Worm (Caenorhabditis elegans): ENCODE data around the gene nuo-4.

The nuo-4 gene

ce11 chrIII:7114952-7115488, 43.6 kb downstream of the nuo-4 start, which contains the start of gene nhr-10:
nhr-10 (minus strand) TSS chrIII:7115438.
- TF ChIP-seq F33H1.4 (GFP tag; IDR thresholded peaks at IDR 0.05) (no peak), bed-1 (GFP tag; IDR thresholded peaks at IDR 0.05) (no peak), attf-5 (GFP tag; optimal IDR thresholded peaks at IDR 0.05) (no peak), nfya-2 (GFP tag; IDR thresholded peaks at IDR 0.05) (no peak), Y67H2A.10 (GFP tag; conservative IDR thresholded peaks at IDR 0.05) (no peak), aptf-3 (GFP tag; IDR thresholded peaks at IDR 0.05) (no peak), snpc-1.1 (tag; optimal IDR thresholded peaks at IDR 0.05; ENCODE audit: insufficient read depth) (no peak)

ce11 chrIII:7112285-7112684, 46.3 kb downstream of the nuo-4 start:
- TF ChIP-seq madf-8 (GFP tag; conservative IDR thresholded peaks at IDR 0.05) (no peak), Y53F4B.3 (GFP tag; IDR thresholded peaks at IDR 0.05) (no peak), F37B4.10 (GFP tag; IDR thresholded peaks at IDR 0.05) (no peak), ama-1 (optimal IDR thresholded peaks at IDR 0.05) (no peak), ama-1 (GFP tag; optimal IDR thresholded peaks at IDR 0.05) (no peak), F10E7.11 (tag; optimal IDR thresholded peaks at IDR 0.05) (no peak), snpc-3.4 (tag; optimal IDR thresholded peaks at IDR 0.05) (no peak), mxl-1 (tag; optimal IDR thresholded peaks at IDR 0.05) (no peak), ztf-26 (tag; optimal IDR thresholded peaks at IDR 0.05) (no peak), ceh-27 (GFP tag; optimal IDR thresholded peaks at IDR 0.05) (no peak), tbx-9 (tag; optimal IDR thresholded peaks at IDR 0.05; ENCODE audit: borderline replicate concordance) (no peak), ztf-28 (GFP tag; IDR thresholded peaks at IDR 0.05) (no peak), cebp-1 (GFP tag; IDR thresholded peaks at IDR 0.05) (no peak), cebp-1 (tag; optimal IDR thresholded peaks at IDR 0.05) (no peak)

- 0 out of 2 replicates have a peak, but pooled peaks have one; percentile 18 for TF ChIP-seq lin-26 (GFP tag; IDR thresholded peaks at IDR 0.05)
- TF ChIP-seq ztf-25 (GFP tag; IDR thresholded peaks at IDR 0.05) = no peak
Measured at ce11 chrIII:7111793-7112192, 46.8 kb downstream of the nuo-4 start, which contains the start of gene B0280.7. B0280.7 (minus strand) TSS chrIII:7111893.

ce11 chrIII:7107965-7108364, 50.6 kb downstream of the nuo-4 start, which contains the start of gene odd-1:
odd-1 (plus strand) TSS chrIII:7108313.
- TF ChIP-seq B0336.3 (GFP tag; IDR thresholded peaks at IDR 0.05) = no peak
- no peak for TF ChIP-seq hrde-1 (tag; optimal IDR thresholded peaks at IDR 0.05; ENCODE audit: borderline replicate concordance)
- no peak for TF ChIP-seq repo-1 (tag; optimal IDR thresholded peaks at IDR 0.05)
- peak; percentile 39 for TF ChIP-seq nhr-80 (tag; optimal IDR thresholded peaks at IDR 0.05)

- TF ChIP-seq B0336.3 (GFP tag; IDR thresholded peaks at IDR 0.05) = no peak
- no peak for TF ChIP-seq cebp-1 (GFP tag; IDR thresholded peaks at IDR 0.05)
- peak; percentile 52 for TF ChIP-seq cebp-1 (tag; optimal IDR thresholded peaks at IDR 0.05)
- TF ChIP-seq nhr-80 (tag; optimal IDR thresholded peaks at IDR 0.05) = peak; percentile 67
Measured at ce11 chrIII:7106854-7107253, 51.8 kb downstream of the nuo-4 start.

All from whole organism, young adult.